Worm (Caenorhabditis elegans) whole organism, L3 larva: Measurements from ENCODE around the gene F09E5.8.
A peak's percentile ranks its signal among the peaks of the same experiment; 100 is the strongest.

Experiments used
- R02D3.7 ChIP-seq: fragments of 150-350 bp; optimal IDR thresholded peaks from 2 replicates; lab custom pipeline; 2014; ENCODE audit warnings: missing biosample characterization, missing genetic modification characterization
- ZK546.5 ChIP-seq: sonication (generic microtip); optimal IDR thresholded peaks from 2 replicates; lab custom pipeline; 2017; ENCODE audit warnings: missing biosample characterization, missing genetic modification characterization
- aly-2 ChIP-seq: fragments of 150-350 bp; optimal IDR thresholded peaks from 2 replicates; lab custom pipeline; 2014; ENCODE audit warnings: missing biosample characterization, missing genetic modification characterization
- ama-1 ChIP-seq: fragments of 150-350 bp; optimal IDR thresholded peaks from 2 replicates; lab custom pipeline; 2018
- ceh-16 ChIP-seq: sonication (generic microtip); optimal IDR thresholded peaks from 2 replicates; lab custom pipeline; 2017; ENCODE audit warnings: missing biosample characterization, missing genetic modification characterization
- ceh-28 ChIP-seq: fragments of 150-350 bp; optimal IDR thresholded peaks from 2 replicates; lab custom pipeline; 2014; ENCODE audit warnings: missing biosample characterization, missing genetic modification reagents, missing genetic modification characterization
- ceh-82 ChIP-seq: fragments of 150-350 bp; optimal IDR thresholded peaks from 2 replicates; lab custom pipeline; 2014; ENCODE audit warnings: missing biosample characterization, missing genetic modification characterization
- ceh-9 ChIP-seq: sonication (generic microtip); optimal IDR thresholded peaks from 2 replicates; lab custom pipeline; 2018; ENCODE audit warnings: missing biosample characterization, missing genetic modification characterization
- daf-12 ChIP-seq: fragments of 150-350 bp; optimal IDR thresholded peaks from 2 replicates; lab custom pipeline; 2014; ENCODE audit warnings: missing biosample characterization, missing genetic modification reagents, missing genetic modification characterization
- egl-27 ChIP-seq: sonication (generic microtip); optimal IDR thresholded peaks from 4 replicates; lab custom pipeline; 2017; ENCODE audit warnings: missing biosample characterization, missing genetic modification reagents, missing genetic modification characterization
- egl-5 ChIP-seq: fragments of 150-350 bp; optimal IDR thresholded peaks from 2 replicates; lab custom pipeline; 2017; ENCODE audit warnings: missing biosample characterization, missing genetic modification reagents, missing genetic modification characterization, inconsistent platforms
- elt-1 ChIP-seq: fragments of 150-350 bp; optimal IDR thresholded peaks from 2 replicates; lab custom pipeline; 2014; ENCODE audit warnings: missing biosample characterization, missing genetic modification characterization
- elt-2 ChIP-seq: sonication (generic microtip); optimal IDR thresholded peaks from 2 replicates; lab custom pipeline; 2016; ENCODE audit warnings: missing genetic modification reagents, mild to moderate bottlenecking, missing genetic modification characterization, missing compliant biosample characterization
- elt-3 ChIP-seq, 3 experiments: fragments of 150-350 bp in 1 of 3; sonication (generic microtip) in 2 of 3; optimal IDR thresholded peaks; 2 replicates in 2 of 3; 4 replicates in 1 of 3; lab custom pipeline; 2014 to 2017; ENCODE audit warnings: missing biosample characterization in 3 of 3, missing genetic modification characterization in 3 of 3
- eor-1 ChIP-seq, 2 experiments: fragments of 150-350 bp; optimal IDR thresholded peaks; 2 replicates each; lab custom pipeline; 2014 to 2018; ENCODE audit warnings: missing biosample characterization in 2 of 2, missing genetic modification characterization in 2 of 2
- fkh-10 ChIP-seq: sonication (generic microtip); optimal IDR thresholded peaks from 2 replicates; lab custom pipeline; 2017; ENCODE audit warnings: missing biosample characterization, missing genetic modification reagents, missing genetic modification characterization
- fkh-2 ChIP-seq: fragments of 150-350 bp; optimal IDR thresholded peaks from 2 replicates; lab custom pipeline; 2014; ENCODE audit warnings: missing biosample characterization, missing genetic modification reagents, missing genetic modification characterization
- fos-1 ChIP-seq: fragments of 150-350 bp; optimal IDR thresholded peaks from 2 replicates; lab custom pipeline; 2014; ENCODE audit warnings: missing biosample characterization, missing genetic modification characterization
- hmg-11 ChIP-seq: sonication (generic microtip); optimal IDR thresholded peaks from 2 replicates; lab custom pipeline; 2016; ENCODE audit warnings: missing genetic modification characterization, missing compliant biosample characterization
- jun-1 ChIP-seq: fragments of 150-350 bp; optimal IDR thresholded peaks from 2 replicates; lab custom pipeline; 2014; ENCODE audit warnings: missing biosample characterization, missing genetic modification reagents, missing genetic modification characterization
- lin-15B ChIP-seq: fragments of 150-350 bp; optimal IDR thresholded peaks from 2 replicates; lab custom pipeline; 2014; ENCODE audit warnings: missing biosample characterization, missing genetic modification characterization
- lin-39 ChIP-seq: fragments of 150-350 bp; optimal IDR thresholded peaks from 2 replicates; lab custom pipeline; 2018; ENCODE audit warnings: missing biosample characterization, missing genetic modification reagents, missing genetic modification characterization
- lsy-12 ChIP-seq: sonication (generic microtip); optimal IDR thresholded peaks from 2 replicates; lab custom pipeline; 2016; ENCODE audit warnings: mild to moderate bottlenecking, missing genetic modification characterization, missing compliant biosample characterization
- mdl-1 ChIP-seq: fragments of 150-350 bp; optimal IDR thresholded peaks from 2 replicates; lab custom pipeline; 2014; ENCODE audit warnings: missing biosample characterization, missing genetic modification characterization
- mml-1 ChIP-seq: fragments of 150-350 bp; sonication (generic microtip); optimal IDR thresholded peaks from 3 replicates; lab custom pipeline; 2014; ENCODE audit warnings: missing biosample characterization, missing genetic modification characterization
- nfya-1 ChIP-seq: sonication (generic microtip); optimal IDR thresholded peaks from 2 replicates; lab custom pipeline; 2017; ENCODE audit warnings: missing genetic modification characterization, mild to moderate bottlenecking, missing compliant biosample characterization, antibody characterized with exemption, moderate library complexity; ENCODE audit not compliant: insufficient read depth
- nhr-11 ChIP-seq: fragments of 150-350 bp; optimal IDR thresholded peaks from 2 replicates; lab custom pipeline; 2014; ENCODE audit warnings: missing biosample characterization, missing genetic modification characterization
- nhr-12 ChIP-seq: fragments of 150-350 bp; optimal IDR thresholded peaks from 2 replicates; lab custom pipeline; 2014; ENCODE audit warnings: missing biosample characterization, missing genetic modification characterization
- nhr-23 ChIP-seq: fragments of 150-350 bp; optimal IDR thresholded peaks from 2 replicates; lab custom pipeline; 2014; ENCODE audit warnings: missing biosample characterization, missing genetic modification reagents, missing genetic modification characterization
- nhr-237 ChIP-seq: fragments of 150-350 bp; optimal IDR thresholded peaks from 2 replicates; lab custom pipeline; 2014; ENCODE audit warnings: missing biosample characterization, missing genetic modification characterization
- nhr-25 ChIP-seq: sonication (generic microtip); optimal IDR thresholded peaks from 2 replicates; lab custom pipeline; 2017; ENCODE audit warnings: missing biosample characterization, missing genetic modification characterization
- nhr-28 ChIP-seq: fragments of 150-350 bp; optimal IDR thresholded peaks from 2 replicates; lab custom pipeline; 2014; ENCODE audit warnings: missing biosample characterization, missing genetic modification characterization
- nhr-43 ChIP-seq: sonication (generic microtip); optimal IDR thresholded peaks from 2 replicates; lab custom pipeline; 2016; ENCODE audit warnings: mild to moderate bottlenecking, missing genetic modification characterization, missing compliant biosample characterization; ENCODE audit not compliant: poor library complexity, severe bottlenecking
- nhr-67 ChIP-seq: fragments of 150-350 bp; optimal IDR thresholded peaks from 2 replicates; lab custom pipeline; 2014; ENCODE audit warnings: missing biosample characterization, missing genetic modification characterization
- nhr-76 ChIP-seq: fragments of 150-350 bp; sonication (generic microtip); optimal IDR thresholded peaks from 5 replicates; lab custom pipeline; 2014; ENCODE audit warnings: missing biosample characterization, missing genetic modification characterization
- nhr-77 ChIP-seq: fragments of 150-350 bp; optimal IDR thresholded peaks from 2 replicates; lab custom pipeline; 2014; ENCODE audit warnings: missing biosample characterization, missing genetic modification characterization
- pha-4 ChIP-seq: fragments of 150-350 bp; optimal IDR thresholded peaks from 2 replicates; lab custom pipeline; 2014; ENCODE audit warnings: missing biosample characterization, missing genetic modification reagents, missing genetic modification characterization
- pqm-1 ChIP-seq: fragments of 150-350 bp; optimal IDR thresholded peaks from 2 replicates; lab custom pipeline; 2017; ENCODE audit warnings: missing biosample characterization, missing genetic modification characterization, inconsistent platforms
- sea-2 ChIP-seq: fragments of 150-350 bp; sonication (generic microtip); optimal IDR thresholded peaks from 4 replicates; lab custom pipeline; 2014; ENCODE audit warnings: missing biosample characterization, missing genetic modification reagents, missing genetic modification characterization
- skn-1 ChIP-seq: fragments of 150-350 bp; optimal IDR thresholded peaks from 2 replicates; lab custom pipeline; 2014; ENCODE audit warnings: missing biosample characterization, missing genetic modification characterization
- snpc-4 ChIP-seq: fragments of 150-350 bp; optimal IDR thresholded peaks from 2 replicates; lab custom pipeline; 2014; ENCODE audit warnings: missing biosample characterization, missing genetic modification characterization
- tbx-2 ChIP-seq: sonication (generic microtip); optimal IDR thresholded peaks from 2 replicates; lab custom pipeline; 2016; ENCODE audit warnings: mild to moderate bottlenecking, missing genetic modification characterization, missing compliant biosample characterization
- unc-39 ChIP-seq: sonication (generic microtip); optimal IDR thresholded peaks from 4 replicates; lab custom pipeline; 2017; ENCODE audit warnings: missing biosample characterization, missing genetic modification characterization
- unc-62 ChIP-seq: fragments of 150-350 bp; sonication (generic microtip); optimal IDR thresholded peaks from 4 replicates; lab custom pipeline; 2014; ENCODE audit warnings: missing biosample characterization, missing genetic modification reagents, missing genetic modification characterization
- zag-1 ChIP-seq: fragments of 150-350 bp; optimal IDR thresholded peaks from 2 replicates; lab custom pipeline; 2014; ENCODE audit warnings: missing biosample characterization, missing genetic modification characterization
- ztf-11 ChIP-seq: fragments of 150-350 bp; optimal IDR thresholded peaks from 2 replicates; lab custom pipeline; 2014; ENCODE audit warnings: missing biosample characterization, missing genetic modification characterization
- ztf-4 ChIP-seq: fragments of 150-350 bp; optimal IDR thresholded peaks from 2 replicates; lab custom pipeline; 2014; ENCODE audit warnings: missing biosample characterization, missing genetic modification characterization

The F09E5.8 gene

DNA sequence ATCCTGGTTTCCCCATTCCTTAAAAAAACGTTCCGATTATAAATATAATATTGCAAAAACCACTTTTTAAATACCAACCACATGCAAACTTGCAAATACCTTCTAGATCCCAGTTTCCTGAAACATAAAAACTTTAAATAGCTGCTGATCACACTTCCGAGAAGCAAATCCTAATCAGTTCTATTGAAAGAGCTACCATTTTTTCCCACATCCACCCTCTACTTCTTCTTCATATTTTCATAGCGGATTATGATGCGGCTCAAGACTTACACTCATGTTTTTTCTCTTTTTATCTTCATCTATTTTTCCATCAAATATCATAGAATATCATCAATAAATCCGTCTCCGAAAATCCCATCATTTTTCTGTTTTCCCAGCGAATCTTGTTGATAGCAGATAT lies 23.6 kb upstream of the F09E5.8 start:
- TF ChIP-seq elt-2, result no peak
- TF ChIP-seq eor-1 (tag; optimal IDR thresholded peaks at IDR 0.05; lab: Kevin White, UChicago), result no peak
- no peak for TF ChIP-seq sea-2 (GFP tag; lab: Kevin White, UChicago)

DNA sequence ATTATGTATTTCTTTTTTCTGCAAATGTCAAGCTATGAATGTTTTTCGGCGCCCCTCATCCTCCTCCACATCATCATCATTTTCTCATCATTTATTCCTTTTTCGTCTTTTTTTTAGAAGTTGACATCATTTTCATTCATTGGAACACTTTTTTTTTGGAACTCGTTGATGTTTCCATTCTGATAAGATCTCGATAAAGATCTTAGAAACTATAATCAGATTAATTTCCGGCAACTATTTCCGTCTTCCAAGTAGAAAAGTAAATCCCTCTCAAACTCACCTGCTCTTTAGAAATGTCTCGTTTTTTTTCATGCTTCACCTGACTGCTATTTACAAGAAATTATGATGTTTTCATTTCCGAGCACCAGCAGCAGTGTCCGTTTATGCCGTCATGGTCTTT lies 21.6 kb upstream of the F09E5.8 start:
- TF ChIP-seq nhr-43 (no peak), nhr-67 (no peak), elt-1 (tag; lab: Kevin White, UChicago) (peak; percentile 90), nhr-11 (tag; lab: Kevin White, UChicago) (peak; percentile 42), lsy-12 (tag; lab: Kevin White, UChicago) (no peak), eor-1 (tag; optimal IDR thresholded peaks at IDR 0.05; lab: Kevin White, UChicago) (no peak), nhr-12 (tag; lab: Kevin White, UChicago) (no peak), unc-62 (GFP tag; lab: Kevin White, UChicago) (no peak), elt-3 (tag; optimal IDR thresholded peaks at IDR 0.05; lab: Kevin White, UChicago) (no peak), pqm-1 (tag; lab: Kevin White, UChicago) (no peak), hmg-11 (tag; lab: Kevin White, UChicago) (no peak), skn-1 (tag; lab: Kevin White, UChicago) (no peak), nhr-23 (peak; percentile 37), fkh-2 (no peak)
- TF ChIP-seq, all 47 proteins: peak for 3

DNA sequence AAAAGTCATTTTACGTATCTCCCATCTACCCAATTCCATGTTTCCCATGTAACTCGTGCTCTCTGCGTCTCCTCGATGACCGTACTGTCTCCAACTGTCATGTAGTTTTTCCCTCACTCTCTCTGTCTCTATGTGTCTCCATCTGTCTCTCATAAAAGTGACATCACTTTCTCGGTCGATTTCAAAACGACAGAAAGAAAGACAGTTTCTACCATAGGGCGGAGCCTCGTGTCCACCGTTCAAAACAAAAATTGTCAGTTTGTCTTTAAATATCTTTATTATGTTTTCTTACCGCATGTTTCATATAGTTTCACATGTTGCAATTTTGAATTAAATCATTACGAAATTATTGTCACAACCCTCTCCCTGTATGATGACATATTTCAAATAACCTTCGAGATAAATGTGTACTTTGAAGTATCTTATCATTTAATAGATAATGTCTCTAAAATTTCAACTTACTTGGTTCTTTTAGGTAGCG lies 20.2 kb upstream of the F09E5.8 start:
- no peak for TF ChIP-seq ceh-16 (tag; lab: Kevin White, UChicago)
- peak; percentile 62 for TF ChIP-seq tbx-2 (tag; lab: Kevin White, UChicago)
- TF ChIP-seq hmg-11 (tag; lab: Kevin White, UChicago), result peak; percentile 26
- peak; percentile 86 for TF ChIP-seq nhr-43
- TF ChIP-seq nhr-23, result peak; percentile 96
- no peak for TF ChIP-seq nhr-67
- no peak for TF ChIP-seq mml-1 (tag; lab: Kevin White, UChicago)
- TF ChIP-seq nhr-28, result peak; percentile 43
- peak; percentile 84 for TF ChIP-seq lsy-12 (tag; lab: Kevin White, UChicago)
- no peak for TF ChIP-seq ztf-11 (tag; lab: Kevin White, UChicago)
- no peak for TF ChIP-seq zag-1 (tag; lab: Kevin White, UChicago)
- TF ChIP-seq fkh-10 (GFP tag; lab: Kevin White, UChicago), result no peak
- TF ChIP-seq pha-4 (tag; lab: Kevin White, UChicago), result peak; percentile 79
- no peak for TF ChIP-seq nhr-12 (tag; lab: Kevin White, UChicago)
- peak; percentile 98 for TF ChIP-seq elt-2
- TF ChIP-seq nhr-237 (tag; lab: Kevin White, UChicago), result no peak
- TF ChIP-seq nhr-25 (tag; lab: Kevin White, UChicago), result peak; percentile 91
- no peak for TF ChIP-seq sea-2 (GFP tag; lab: Kevin White, UChicago)
- peak; percentile 71 for TF ChIP-seq pqm-1 (tag; lab: Kevin White, UChicago)
- TF ChIP-seq nfya-1 (tag; lab: Kevin White, UChicago), result peak; percentile 80
- TF ChIP-seq elt-3 (tag; optimal IDR thresholded peaks at IDR 0.05; lab: Kevin White, UChicago), result peak in 2 of 3 experiments; percentile 10 to 74
- TF ChIP-seq ceh-82 (tag; lab: Kevin White, UChicago), result no peak
- no peak for TF ChIP-seq snpc-4 (tag; lab: Kevin White, UChicago)
- TF ChIP-seq aly-2, result no peak
- peak; percentile 48 for TF ChIP-seq lin-39 (tag; lab: Kevin White, UChicago)
- no peak for TF ChIP-seq ZK546.5 (tag; lab: Kevin White, UChicago)
- peak; percentile 97 for TF ChIP-seq egl-5 (tag; lab: Kevin White, UChicago)
- TF ChIP-seq ztf-4, result no peak
- TF ChIP-seq egl-27, result peak; percentile 80
- no peak for TF ChIP-seq unc-39 (tag; lab: Kevin White, UChicago)
- TF ChIP-seq ceh-28 (tag; lab: Kevin White, UChicago), result peak; percentile 79
- TF ChIP-seq fkh-2, result no peak
- no peak for TF ChIP-seq ama-1
- TF ChIP-seq R02D3.7 (tag; lab: Kevin White, UChicago), result peak; percentile 48
- TF ChIP-seq jun-1 (tag; lab: Kevin White, UChicago), result peak; percentile 89
- TF ChIP-seq skn-1 (tag; lab: Kevin White, UChicago), result peak; percentile 44
- TF ChIP-seq mdl-1 (tag; lab: Kevin White, UChicago), result peak; percentile 54
- TF ChIP-seq nhr-76 (tag; lab: Kevin White, UChicago), result no peak
- TF ChIP-seq nhr-77 (tag; lab: Kevin White, UChicago), result peak; percentile 57
- no peak for TF ChIP-seq ceh-9 (tag; lab: Kevin White, UChicago)
- no peak for TF ChIP-seq fos-1 (tag; lab: Kevin White, UChicago)
- TF ChIP-seq daf-12 (tag; lab: Kevin White, UChicago), result no peak
- peak; percentile 10 for TF ChIP-seq lin-15B (tag; lab: Kevin White, UChicago)
- TF ChIP-seq eor-1 (tag; optimal IDR thresholded peaks at IDR 0.05; lab: Kevin White, UChicago), result no peak
- TF ChIP-seq elt-1 (tag; lab: Kevin White, UChicago), result no peak
- peak; percentile 53 for TF ChIP-seq nhr-11 (tag; lab: Kevin White, UChicago)
- peak; percentile 81 for TF ChIP-seq unc-62 (GFP tag; lab: Kevin White, UChicago)
